Worm (Caenorhabditis elegans): ENCODE results near the gene srh-136.

Gene srh-136

DNA sequence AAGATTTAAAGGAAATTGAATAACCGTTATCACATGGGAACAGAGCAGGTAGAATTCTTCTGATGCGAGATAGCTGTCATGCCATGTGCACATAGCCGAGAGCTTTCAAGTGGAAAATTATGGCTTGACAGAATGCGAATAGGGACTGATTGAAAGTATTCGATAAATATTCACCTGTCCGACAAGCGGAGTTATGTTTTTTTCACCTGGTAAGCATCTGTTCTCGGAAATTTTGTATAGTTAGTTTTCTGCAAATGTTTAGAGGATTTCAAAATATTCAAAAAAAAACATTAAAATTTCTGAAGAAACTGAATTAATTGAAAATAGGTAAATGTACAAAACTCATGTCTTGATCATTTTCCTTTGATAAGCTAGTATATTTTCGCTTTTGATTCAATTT is at the start of gene srh-136:
srh-136 (minus strand) TSS at position 93 of the 400 bp plus-strand sequence.
- TF ChIP-seq ref-1 (GFP tag; conservative IDR thresholded peaks at IDR 0.05) (no peak), ztf-29 (GFP tag; IDR thresholded peaks at IDR 0.05) (no peak), T22C8.4 (GFP tag; IDR thresholded peaks at IDR 0.05) (no peak), ztf-23 (GFP tag; IDR thresholded peaks at IDR 0.05) (no peak), med-1 (GFP tag; optimal IDR thresholded peaks at IDR 0.05; ENCODE audit: insufficient read depth) (no peak), cog-1 (tag; optimal IDR thresholded peaks at IDR 0.05) (no peak), klf-2 (GFP tag; conservative IDR thresholded peaks at IDR 0.05) (no peak), flt-1 (GFP tag; IDR thresholded peaks at IDR 0.05) (no peak), tab-1 (GFP tag; IDR thresholded peaks at IDR 0.05) (no peak)

DNA sequence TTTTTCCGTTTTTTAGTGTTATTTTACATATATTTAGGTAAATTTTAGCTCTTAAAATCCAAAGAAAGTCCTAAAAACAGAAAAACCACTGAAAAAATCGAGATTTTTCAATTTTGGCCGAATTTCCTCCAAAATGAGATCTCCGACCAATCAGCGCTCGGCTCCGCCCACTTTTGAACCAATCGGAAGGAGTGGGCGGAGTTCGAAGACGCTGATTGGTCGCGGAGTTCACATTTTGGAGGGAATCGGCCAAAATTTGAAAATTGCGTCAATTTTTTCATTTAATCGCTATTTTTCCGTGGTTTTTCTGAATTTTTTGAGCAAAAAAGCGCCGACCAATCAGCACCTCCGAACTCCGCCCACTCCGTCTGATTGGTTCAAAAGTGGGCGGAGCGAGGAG is 43.3 kb upstream of the srh-136 start:
- TF ChIP-seq tab-1 (GFP tag; IDR thresholded peaks at IDR 0.05) (no peak), ref-1 (GFP tag; conservative IDR thresholded peaks at IDR 0.05) (no peak), ztf-23 (GFP tag; IDR thresholded peaks at IDR 0.05) (no peak), med-1 (GFP tag; optimal IDR thresholded peaks at IDR 0.05; ENCODE audit: insufficient read depth) (no peak), T22C8.4 (GFP tag; IDR thresholded peaks at IDR 0.05) (no peak)

DNA sequence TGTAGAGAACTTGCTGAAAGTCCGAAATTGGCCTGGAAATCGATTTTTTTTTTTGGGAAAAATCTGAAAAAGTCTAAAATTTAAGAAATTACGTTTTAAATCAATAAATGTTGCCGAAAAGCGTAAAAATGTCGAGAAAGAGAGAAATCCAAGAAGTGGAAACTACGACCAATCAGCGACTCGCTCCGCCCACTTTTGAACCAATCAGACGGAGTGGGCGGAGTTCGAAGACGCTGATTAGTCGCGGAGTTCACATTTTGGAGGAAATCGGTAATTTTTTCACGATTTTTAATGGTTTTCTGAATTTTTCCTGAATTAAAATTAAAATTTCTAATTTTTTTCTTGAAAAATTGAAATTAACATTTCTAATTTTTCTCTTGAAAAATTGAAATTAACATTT is 42.3 kb upstream of the srh-136 start:
- TF ChIP-seq cog-1 (tag; optimal IDR thresholded peaks at IDR 0.05) = no peak
- TF ChIP-seq klf-2 (GFP tag; conservative IDR thresholded peaks at IDR 0.05) = no peak
- TF ChIP-seq ref-1 (GFP tag; conservative IDR thresholded peaks at IDR 0.05) = no peak
- no peak for TF ChIP-seq ztf-23 (GFP tag; IDR thresholded peaks at IDR 0.05)
- no peak for TF ChIP-seq med-1 (GFP tag; optimal IDR thresholded peaks at IDR 0.05; ENCODE audit: insufficient read depth)

DNA sequence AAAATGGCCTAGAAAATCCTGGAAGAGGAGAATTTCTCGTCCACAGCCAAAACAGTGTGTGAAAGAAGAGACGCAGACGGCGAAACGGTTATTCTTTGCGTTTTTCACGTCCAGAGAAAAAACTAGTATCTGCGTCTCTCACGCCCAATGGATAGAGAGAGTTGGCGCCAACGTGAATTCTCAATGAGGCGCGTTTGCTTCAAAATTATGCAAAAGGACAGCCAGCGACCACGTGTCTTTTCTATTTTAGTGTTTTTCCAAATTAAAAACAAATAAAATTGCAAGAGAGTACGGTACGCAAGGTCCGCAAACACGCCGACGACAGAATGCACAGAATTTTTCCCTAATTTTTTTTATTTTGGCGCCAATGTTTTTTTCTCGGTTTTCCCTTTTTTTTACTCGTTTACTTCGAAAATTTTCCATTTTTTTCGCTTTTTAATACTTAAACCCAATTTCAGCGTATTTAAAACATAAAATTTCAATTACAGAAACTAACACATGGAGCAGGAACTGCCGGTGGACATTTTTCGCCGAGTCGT is 40.6 kb upstream of the srh-136 start, which contains the start of gene Y32B12B.2:
Y32B12B.2 (plus strand) TSS at position 489 of the 539 bp plus-strand sequence.
- TF ChIP-seq med-1 (GFP tag; optimal IDR thresholded peaks at IDR 0.05; ENCODE audit: insufficient read depth) = no peak
- TF ChIP-seq flt-1 (GFP tag; IDR thresholded peaks at IDR 0.05) = 0 out of 2 replicates have a peak, but pooled peaks have one; percentile 27

DNA sequence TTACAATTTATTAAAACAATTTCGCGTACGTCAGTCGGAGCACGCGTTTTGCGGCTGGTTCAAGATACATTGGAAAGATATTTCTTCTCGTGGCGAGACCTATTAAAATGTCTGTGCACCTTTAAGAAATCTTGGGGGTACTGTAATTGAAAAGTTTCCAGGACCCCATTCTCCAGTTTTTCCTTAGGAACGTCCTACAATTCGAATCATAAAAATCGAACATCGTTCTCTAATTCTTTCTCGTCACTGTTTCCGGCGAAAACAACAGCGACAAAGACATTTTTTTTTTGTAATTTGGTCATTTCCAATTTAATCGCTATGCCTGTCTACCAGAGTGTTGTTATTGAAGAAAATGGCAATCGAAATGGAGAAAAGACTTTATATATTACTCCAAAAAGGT is 39.3 kb upstream of the srh-136 start, which contains the start of gene Y32B12B.1:
Y32B12B.1 (plus strand) TSS at position 301 of the 400 bp plus-strand sequence.
- TF ChIP-seq ztf-23 (GFP tag; IDR thresholded peaks at IDR 0.05) (no peak), flt-1 (GFP tag; IDR thresholded peaks at IDR 0.05) (no peak), ztf-29 (GFP tag; IDR thresholded peaks at IDR 0.05) (no peak), med-1 (GFP tag; optimal IDR thresholded peaks at IDR 0.05; ENCODE audit: insufficient read depth) (no peak), T22C8.4 (GFP tag; IDR thresholded peaks at IDR 0.05) (no peak), klf-2 (GFP tag; conservative IDR thresholded peaks at IDR 0.05) (no peak), cog-1 (tag; optimal IDR thresholded peaks at IDR 0.05) (no peak), tab-1 (GFP tag; IDR thresholded peaks at IDR 0.05) (no peak), ref-1 (GFP tag; conservative IDR thresholded peaks at IDR 0.05) (no peak)

DNA sequence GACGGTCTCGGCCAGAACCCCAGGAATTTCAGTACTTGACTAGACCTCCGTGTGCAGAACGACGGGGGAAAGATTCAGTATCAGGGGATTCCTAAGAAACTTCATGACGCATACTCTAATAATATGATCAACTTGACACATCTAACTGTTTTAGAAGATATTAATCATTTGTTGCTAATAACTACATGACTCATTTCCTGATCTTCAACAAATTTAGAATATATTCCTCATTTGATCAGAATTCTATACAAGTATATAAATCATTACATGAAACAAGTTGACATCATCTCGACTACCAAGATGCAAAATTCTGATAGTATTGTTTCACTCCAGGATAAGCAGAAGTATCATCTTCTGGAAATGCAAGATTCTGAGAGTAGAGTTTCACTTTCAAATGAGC is 37.8 kb upstream of the srh-136 start, which contains the start of gene Y32B12B.8:
Y32B12B.8 (plus strand) TSS at position 301 of the 400 bp plus-strand sequence.
- TF ChIP-seq tab-1 (GFP tag; IDR thresholded peaks at IDR 0.05) (no peak), ztf-23 (GFP tag; IDR thresholded peaks at IDR 0.05) (no peak), cog-1 (tag; optimal IDR thresholded peaks at IDR 0.05) (no peak), ref-1 (GFP tag; conservative IDR thresholded peaks at IDR 0.05) (no peak), klf-2 (GFP tag; conservative IDR thresholded peaks at IDR 0.05) (no peak), T22C8.4 (GFP tag; IDR thresholded peaks at IDR 0.05) (no peak), ztf-29 (GFP tag; IDR thresholded peaks at IDR 0.05) (no peak), med-1 (GFP tag; optimal IDR thresholded peaks at IDR 0.05; ENCODE audit: insufficient read depth) (no peak), flt-1 (GFP tag; IDR thresholded peaks at IDR 0.05) (no peak)

DNA sequence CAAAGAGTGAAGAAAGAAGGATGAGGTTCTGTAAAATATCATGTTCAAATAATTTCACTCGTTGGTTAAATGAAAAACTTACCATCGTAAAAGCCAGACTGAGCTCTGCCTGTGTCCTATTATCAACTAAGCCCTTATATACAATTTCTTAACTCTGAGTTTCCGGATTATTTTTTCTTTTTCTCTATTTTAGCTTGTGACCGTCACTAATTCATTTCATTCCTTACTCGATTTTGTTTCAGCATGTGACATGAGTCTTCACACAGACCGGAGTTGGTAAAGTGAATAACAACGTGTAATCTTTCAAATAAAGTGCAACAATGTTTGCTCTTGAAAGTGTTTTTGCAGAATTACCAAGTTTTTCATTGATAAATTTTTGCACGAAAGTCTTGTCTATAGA is 36.6 kb upstream of the srh-136 start, which contains the start of gene cpr-2:
cpr-2 (minus strand) TSS at position 101 of the 400 bp plus-strand sequence.
- no peak for TF ChIP-seq ztf-29 (GFP tag; IDR thresholded peaks at IDR 0.05)
- no peak for TF ChIP-seq klf-2 (GFP tag; conservative IDR thresholded peaks at IDR 0.05)
- TF ChIP-seq tab-1 (GFP tag; IDR thresholded peaks at IDR 0.05) = no peak
- no peak for TF ChIP-seq med-1 (GFP tag; optimal IDR thresholded peaks at IDR 0.05; ENCODE audit: insufficient read depth)
- no peak for TF ChIP-seq ztf-23 (GFP tag; IDR thresholded peaks at IDR 0.05)
- no peak for TF ChIP-seq flt-1 (GFP tag; IDR thresholded peaks at IDR 0.05)
- TF ChIP-seq ref-1 (GFP tag; conservative IDR thresholded peaks at IDR 0.05) = no peak
- no peak for TF ChIP-seq T22C8.4 (GFP tag; IDR thresholded peaks at IDR 0.05)
- TF ChIP-seq cog-1 (tag; optimal IDR thresholded peaks at IDR 0.05) = no peak

DNA sequence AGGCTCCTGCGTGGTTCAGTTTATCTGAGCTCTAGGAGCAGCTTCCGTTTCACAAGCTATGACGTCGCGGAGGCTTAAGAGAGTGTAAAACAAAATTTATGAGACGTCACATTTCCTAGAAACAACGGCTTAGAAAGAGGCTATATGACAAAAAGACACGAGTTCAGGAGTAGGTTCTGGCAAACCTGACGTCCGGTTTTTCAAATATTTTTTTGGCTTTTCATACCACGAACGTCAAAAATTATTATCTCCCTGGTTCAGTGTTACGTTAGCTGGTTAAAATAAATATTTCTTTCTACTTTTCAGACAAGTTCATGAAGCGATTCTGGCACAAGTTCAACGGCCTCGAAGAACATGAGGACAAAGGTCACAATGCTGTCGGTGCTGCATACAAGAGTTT is 30.4 kb upstream of the srh-136 start, which contains the start of gene F36D3.16:
F36D3.16 (plus strand) TSS at position 301 of the 400 bp plus-strand sequence.
- TF ChIP-seq cog-1 (tag; optimal IDR thresholded peaks at IDR 0.05) (no peak), tab-1 (GFP tag; IDR thresholded peaks at IDR 0.05) (no peak), med-1 (GFP tag; optimal IDR thresholded peaks at IDR 0.05; ENCODE audit: insufficient read depth) (no peak), klf-2 (GFP tag; conservative IDR thresholded peaks at IDR 0.05) (no peak)

DNA sequence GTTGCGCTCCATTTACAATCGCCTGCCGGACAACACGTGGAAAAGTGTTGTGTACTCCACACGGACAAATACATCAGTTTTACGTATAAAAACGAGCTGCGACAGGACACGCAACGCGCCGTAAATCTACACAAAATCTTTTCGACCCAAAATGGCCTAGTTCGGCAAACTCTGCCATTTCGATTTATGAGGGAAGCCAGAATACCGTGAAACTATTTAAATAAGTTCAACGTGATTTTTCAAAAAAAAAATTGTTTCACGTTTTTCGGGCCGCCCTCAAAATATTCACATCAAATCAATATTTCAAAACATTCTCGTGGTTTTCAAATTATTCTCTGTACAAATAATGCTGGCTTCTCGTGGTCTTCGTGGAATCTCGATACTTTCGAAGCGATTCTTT is 29.5 kb upstream of the srh-136 start, which contains the start of gene F36D3.8:
F36D3.8 (plus strand) TSS at position 301 of the 400 bp plus-strand sequence.
- no peak for TF ChIP-seq T22C8.4 (GFP tag; IDR thresholded peaks at IDR 0.05)
- no peak for TF ChIP-seq med-1 (GFP tag; optimal IDR thresholded peaks at IDR 0.05; ENCODE audit: insufficient read depth)
- TF ChIP-seq klf-2 (GFP tag; conservative IDR thresholded peaks at IDR 0.05) = no peak
- TF ChIP-seq ref-1 (GFP tag; conservative IDR thresholded peaks at IDR 0.05) = no peak
- no peak for TF ChIP-seq ztf-29 (GFP tag; IDR thresholded peaks at IDR 0.05)
- no peak for TF ChIP-seq flt-1 (GFP tag; IDR thresholded peaks at IDR 0.05)
- TF ChIP-seq cog-1 (tag; optimal IDR thresholded peaks at IDR 0.05) = no peak
- no peak for TF ChIP-seq ztf-23 (GFP tag; IDR thresholded peaks at IDR 0.05)
- TF ChIP-seq tab-1 (GFP tag; IDR thresholded peaks at IDR 0.05) = no peak

DNA sequence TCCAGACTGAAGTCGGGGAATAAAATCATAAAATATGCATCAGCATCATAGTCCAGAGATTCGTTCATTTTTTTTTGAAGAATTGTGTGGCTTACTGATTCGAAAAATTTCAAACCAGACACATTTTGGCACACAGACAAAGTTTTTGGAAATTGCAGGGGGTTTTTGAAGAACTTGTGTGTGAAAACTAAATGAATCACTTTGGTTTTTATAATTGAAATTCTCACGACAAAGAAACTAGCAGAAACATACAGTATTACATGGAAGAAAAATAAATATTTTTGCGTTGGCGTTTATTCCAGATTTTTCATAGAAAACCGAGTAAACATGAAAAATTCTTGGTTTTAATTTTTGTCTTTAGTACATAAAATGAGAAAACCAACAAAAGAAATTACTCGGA is 24.8 kb upstream of the srh-136 start, which contains the start of gene srw-34:
srw-34 (minus strand) TSS at position 101 of the 400 bp plus-strand sequence.
- TF ChIP-seq T22C8.4 (GFP tag; IDR thresholded peaks at IDR 0.05) (no peak), ztf-29 (GFP tag; IDR thresholded peaks at IDR 0.05) (no peak), klf-2 (GFP tag; conservative IDR thresholded peaks at IDR 0.05) (no peak), cog-1 (tag; optimal IDR thresholded peaks at IDR 0.05) (no peak), flt-1 (GFP tag; IDR thresholded peaks at IDR 0.05) (no peak), tab-1 (GFP tag; IDR thresholded peaks at IDR 0.05) (no peak), ztf-23 (GFP tag; IDR thresholded peaks at IDR 0.05) (no peak), med-1 (GFP tag; optimal IDR thresholded peaks at IDR 0.05; ENCODE audit: insufficient read depth) (no peak), ref-1 (GFP tag; conservative IDR thresholded peaks at IDR 0.05) (no peak)
